Worm (Caenorhabditis elegans) whole organism, L2 larva: ENCODE measurements around the gene klp-11.

Source experiments
- C34F6.9 ChIP-seq: fragments of 150-350 bp; optimal IDR thresholded peaks from 2 replicates; lab custom pipeline; 2014; ENCODE audit warnings: missing biosample characterization, missing genetic modification characterization
- F13H6.1 ChIP-seq: sonication (generic microtip); optimal IDR thresholded peaks from 2 replicates; lab custom pipeline; 2016; ENCODE audit warnings: missing genetic modification characterization, missing compliant biosample characterization
- R02D3.7 ChIP-seq: fragments of 150-350 bp; optimal IDR thresholded peaks from 2 replicates; lab custom pipeline; 2014; ENCODE audit warnings: missing biosample characterization, missing genetic modification characterization
- Y55F3AM.14 ChIP-seq: fragments of 200-800 bp; sonication (Bioruptor generic); optimal IDR thresholded peaks from 2 replicates; lab custom pipeline; 2018; ENCODE audit warnings: mild to moderate bottlenecking, missing genetic modification characterization, missing compliant biosample characterization
- ZK546.5 ChIP-seq: sonication (generic microtip); optimal IDR thresholded peaks from 2 replicates; lab custom pipeline; 2017; ENCODE audit warnings: missing biosample characterization, missing genetic modification characterization
- alr-1 ChIP-seq: fragments of 150-350 bp; optimal IDR thresholded peaks from 2 replicates; lab custom pipeline; 2014; ENCODE audit warnings: missing biosample characterization, missing genetic modification characterization
- aly-2 ChIP-seq: fragments of 150-350 bp; optimal IDR thresholded peaks from 2 replicates; lab custom pipeline; 2014; ENCODE audit warnings: missing biosample characterization, missing genetic modification characterization
- ama-1 ChIP-seq: fragments of 150-350 bp; optimal IDR thresholded peaks from 2 replicates; lab custom pipeline; 2018; ENCODE audit warnings: inconsistent platforms
- blmp-1 ChIP-seq: sonication (generic microtip); optimal IDR thresholded peaks from 2 replicates; lab custom pipeline; 2017; ENCODE audit warnings: missing genetic modification characterization, mild to moderate bottlenecking, missing compliant biosample characterization, antibody characterized with exemption, moderate library complexity; ENCODE audit not compliant: insufficient read depth
- ceh-16 ChIP-seq: fragments of 150-350 bp; optimal IDR thresholded peaks from 2 replicates; lab custom pipeline; 2014; ENCODE audit warnings: missing biosample characterization, missing genetic modification characterization
- ceh-82 ChIP-seq: fragments of 150-350 bp; optimal IDR thresholded peaks from 2 replicates; lab custom pipeline; 2014; ENCODE audit warnings: missing biosample characterization, missing genetic modification characterization
- crh-2 ChIP-seq: sonication (generic microtip); optimal IDR thresholded peaks from 2 replicates; lab custom pipeline; 2017; ENCODE audit warnings: missing biosample characterization, missing genetic modification characterization
- dmd-4 ChIP-seq: sonication (generic microtip); optimal IDR thresholded peaks from 2 replicates; lab custom pipeline; 2017; ENCODE audit warnings: missing biosample characterization, missing genetic modification characterization
- egl-27 ChIP-seq: sonication (generic microtip); optimal IDR thresholded peaks from 3 replicates; lab custom pipeline; 2017; ENCODE audit warnings: missing biosample characterization, missing genetic modification reagents, missing genetic modification characterization
- elt-1 ChIP-seq: fragments of 150-350 bp; optimal IDR thresholded peaks from 2 replicates; lab custom pipeline; 2014; ENCODE audit warnings: missing biosample characterization, missing genetic modification characterization
- elt-3 ChIP-seq: sonication (generic microtip); optimal IDR thresholded peaks from 2 replicates; lab custom pipeline; 2017; ENCODE audit warnings: missing biosample characterization, missing genetic modification characterization
- fos-1 ChIP-seq: fragments of 150-350 bp; optimal IDR thresholded peaks from 2 replicates; lab custom pipeline; 2014; ENCODE audit warnings: missing biosample characterization, missing genetic modification characterization
- gmeb-1 ChIP-seq: fragments of 150-350 bp; optimal IDR thresholded peaks from 2 replicates; lab custom pipeline; 2014; ENCODE audit warnings: missing biosample characterization, missing genetic modification characterization
- lin-11 ChIP-seq: fragments of 150-350 bp; sonication (generic microtip); optimal IDR thresholded peaks from 2 replicates; lab custom pipeline; 2014; ENCODE audit warnings: missing biosample characterization, missing genetic modification characterization, inconsistent platforms, mixed read lengths
- lin-13 ChIP-seq: fragments of 150-350 bp; optimal IDR thresholded peaks from 2 replicates; lab custom pipeline; 2014; ENCODE audit warnings: missing biosample characterization, missing genetic modification reagents, missing genetic modification characterization
- lin-39 ChIP-seq: fragments of 150-350 bp; optimal IDR thresholded peaks from 2 replicates; lab custom pipeline; 2014; ENCODE audit warnings: missing biosample characterization, missing genetic modification reagents, missing genetic modification characterization
- lsy-2 ChIP-seq, 2 experiments: fragments of 150-350 bp in 1 of 2; sonication (generic microtip) in 1 of 2; optimal IDR thresholded peaks; 2 replicates each; lab custom pipeline; 2014 to 2017; ENCODE audit warnings: missing biosample characterization in 2 of 2, missing genetic modification characterization in 2 of 2
- mab-5 ChIP-seq: fragments of 150-350 bp; optimal IDR thresholded peaks from 2 replicates; lab custom pipeline; 2014; ENCODE audit warnings: missing biosample characterization, missing genetic modification characterization
- mbf-1 ChIP-seq: sonication (generic microtip); optimal IDR thresholded peaks from 2 replicates; lab custom pipeline; 2017; ENCODE audit warnings: missing biosample characterization, missing genetic modification characterization
- mdl-1 ChIP-seq, 2 experiments: fragments of 150-350 bp in 1 of 2; sonication (generic microtip) in 1 of 2; optimal IDR thresholded peaks; 2 replicates each; lab custom pipeline; 2017; ENCODE audit warnings: missing biosample characterization in 2 of 2, missing genetic modification characterization in 2 of 2
- nhr-10 ChIP-seq: sonication (generic microtip); optimal IDR thresholded peaks from 2 replicates; lab custom pipeline; 2017; ENCODE audit warnings: missing biosample characterization, missing genetic modification characterization
- nhr-11 ChIP-seq: fragments of 150-350 bp; optimal IDR thresholded peaks from 2 replicates; lab custom pipeline; 2014; ENCODE audit warnings: missing biosample characterization, missing genetic modification characterization
- nhr-12 ChIP-seq: fragments of 150-350 bp; optimal IDR thresholded peaks from 2 replicates; lab custom pipeline; 2014; ENCODE audit warnings: missing biosample characterization, missing genetic modification characterization
- nhr-129 ChIP-seq: fragments of 150-350 bp; optimal IDR thresholded peaks from 2 replicates; lab custom pipeline; 2014; ENCODE audit warnings: missing biosample characterization, missing genetic modification characterization
- nhr-21 ChIP-seq: fragments of 150-350 bp; optimal IDR thresholded peaks from 2 replicates; lab custom pipeline; 2014; ENCODE audit warnings: missing biosample characterization, missing genetic modification characterization
- nhr-23 ChIP-seq: fragments of 150-350 bp; optimal IDR thresholded peaks from 2 replicates; lab custom pipeline; 2014; ENCODE audit warnings: missing biosample characterization, missing genetic modification reagents, missing genetic modification characterization
- nhr-237 ChIP-seq: fragments of 150-350 bp; optimal IDR thresholded peaks from 2 replicates; lab custom pipeline; 2014; ENCODE audit warnings: missing biosample characterization, missing genetic modification characterization
- nhr-25 ChIP-seq: fragments of 150-350 bp; sonication (generic microtip); optimal IDR thresholded peaks from 3 replicates; lab custom pipeline; 2014; ENCODE audit warnings: missing biosample characterization, missing genetic modification characterization
- nhr-6 ChIP-seq: fragments of 150-350 bp; optimal IDR thresholded peaks from 2 replicates; lab custom pipeline; 2014; ENCODE audit warnings: missing biosample characterization, missing genetic modification characterization
- nhr-77 ChIP-seq: fragments of 150-350 bp; optimal IDR thresholded peaks from 2 replicates; lab custom pipeline; 2014; ENCODE audit warnings: missing biosample characterization, missing genetic modification characterization
- peb-1 ChIP-seq: fragments of 150-350 bp; optimal IDR thresholded peaks from 2 replicates; lab custom pipeline; 2014; ENCODE audit warnings: missing biosample characterization, missing genetic modification characterization
- sem-4 ChIP-seq: fragments of 150-350 bp; optimal IDR thresholded peaks from 2 replicates; lab custom pipeline; 2014; ENCODE audit warnings: missing biosample characterization, missing genetic modification reagents, missing genetic modification characterization
- skn-1 ChIP-seq: sonication (generic microtip); optimal IDR thresholded peaks from 2 replicates; lab custom pipeline; 2017; ENCODE audit warnings: missing biosample characterization, missing genetic modification characterization
- sma-3 ChIP-seq: sonication (generic microtip); optimal IDR thresholded peaks from 2 replicates; lab custom pipeline; 2016; ENCODE audit warnings: missing genetic modification reagents, missing genetic modification characterization, missing compliant biosample characterization
- sma-9 ChIP-seq, 2 experiments: fragments of 150-350 bp in 1 of 2; sonication (generic microtip) in 1 of 2; optimal IDR thresholded peaks; 2 replicates each; lab custom pipeline; 2014 to 2016; ENCODE audit warnings: missing genetic modification characterization in 2 of 2, mild to moderate bottlenecking in 1 of 2, missing biosample characterization in 1 of 2, missing compliant biosample characterization in 1 of 2, missing genetic modification reagents in 1 of 2, moderate library complexity in 1 of 2
- snpc-4 ChIP-seq: fragments of 150-350 bp; optimal IDR thresholded peaks from 2 replicates; lab custom pipeline; 2014; ENCODE audit warnings: missing biosample characterization, missing genetic modification characterization
- unc-39 ChIP-seq: fragments of 150-350 bp; optimal IDR thresholded peaks from 2 replicates; lab custom pipeline; 2014; ENCODE audit warnings: missing biosample characterization, missing genetic modification characterization
- unc-55 ChIP-seq: fragments of 150-350 bp; sonication (generic microtip); optimal IDR thresholded peaks from 3 replicates; lab custom pipeline; 2014; ENCODE audit warnings: missing biosample characterization, missing genetic modification reagents, missing genetic modification characterization
- unc-62 ChIP-seq: fragments of 150-350 bp; optimal IDR thresholded peaks from 2 replicates; lab custom pipeline; 2014; ENCODE audit warnings: missing biosample characterization, missing genetic modification reagents, missing genetic modification characterization
- zag-1 ChIP-seq: fragments of 150-350 bp; optimal IDR thresholded peaks from 2 replicates; lab custom pipeline; 2014; ENCODE audit warnings: missing biosample characterization, missing genetic modification characterization
- ztf-1 ChIP-seq: fragments of 200-800 bp; sonication (Bioruptor generic); conservative IDR thresholded peaks from 2 replicates; pipeline ENCODE4 v1.3.6; 2022; ENCODE audit warnings: missing genetic modification characterization, missing compliant biosample characterization
- ztf-11 ChIP-seq: sonication (generic microtip); optimal IDR thresholded peaks from 2 replicates; lab custom pipeline; 2017; ENCODE audit warnings: missing biosample characterization, missing genetic modification characterization
- ztf-4 ChIP-seq: fragments of 150-350 bp; optimal IDR thresholded peaks from 2 replicates; lab custom pipeline; 2014; ENCODE audit warnings: missing biosample characterization, missing genetic modification characterization

The klp-11 gene

ce11 chrIV:8793223-8793622, 31.4 kb upstream of the klp-11 start:
- TF ChIP-seq nhr-6 (tag; lab: Kevin White, UChicago): no peak
- no peak for TF ChIP-seq R02D3.7 (tag; lab: Kevin White, UChicago)
- TF ChIP-seq crh-2 (tag; lab: Kevin White, UChicago): no peak
- TF ChIP-seq ama-1 (lab: Kevin White, UChicago): no peak
- no peak for TF ChIP-seq alr-1
- TF ChIP-seq mdl-1 (tag; optimal IDR thresholded peaks at IDR 0.05; lab: Kevin White, UChicago): no peak
- peak; percentile 92 for TF ChIP-seq fos-1
- TF ChIP-seq C34F6.9 (tag; lab: Kevin White, UChicago): no peak
- TF ChIP-seq sma-9 (GFP tag; optimal IDR thresholded peaks at IDR 0.05; lab: Kevin White, UChicago): peak; percentile 79
- TF ChIP-seq sma-9 (tag; optimal IDR thresholded peaks at IDR 0.05; lab: Kevin White, UChicago): no peak
- TF ChIP-seq lin-13 (GFP tag; lab: Kevin White, UChicago): no peak
- no peak for TF ChIP-seq lin-11 (tag; lab: Kevin White, UChicago)
- TF ChIP-seq unc-55 (GFP tag; lab: Kevin White, UChicago): no peak
- TF ChIP-seq nhr-23 (tag; lab: Kevin White, UChicago): no peak
- peak; percentile 57 for TF ChIP-seq nhr-25
- TF ChIP-seq mab-5 (tag; lab: Kevin White, UChicago): no peak
- TF ChIP-seq peb-1 (tag; lab: Kevin White, UChicago): no peak
- no peak for TF ChIP-seq snpc-4 (tag; lab: Kevin White, UChicago)
- peak; percentile 38 for TF ChIP-seq Y55F3AM.14 (GFP tag; lab: Kevin White, UChicago)
- TF ChIP-seq egl-27 (tag; lab: Kevin White, UChicago): peak; percentile 61
- no peak for TF ChIP-seq nhr-129
- no peak for TF ChIP-seq ztf-11 (tag; lab: Kevin White, UChicago)
- peak; percentile 77 for TF ChIP-seq nhr-21 (tag; lab: Kevin White, UChicago)
- peak; percentile 42 for TF ChIP-seq sem-4 (tag; lab: Kevin White, UChicago)
- no peak for TF ChIP-seq nhr-10 (tag; lab: Kevin White, UChicago)
- no peak for TF ChIP-seq nhr-77
- no peak for TF ChIP-seq ceh-82 (tag; lab: Kevin White, UChicago)
- no peak for TF ChIP-seq lsy-2 (tag; optimal IDR thresholded peaks at IDR 0.05; lab: Kevin White, UChicago)
- no peak for TF ChIP-seq gmeb-1 (tag; lab: Kevin White, UChicago)
- no peak for TF ChIP-seq elt-3 (tag; lab: Kevin White, UChicago)
- peak; percentile 8 for TF ChIP-seq F13H6.1 (tag; lab: Kevin White, UChicago)
- TF ChIP-seq ceh-16 (tag; lab: Kevin White, UChicago): no peak
- TF ChIP-seq nhr-12 (tag; lab: Kevin White, UChicago): no peak
- TF ChIP-seq mbf-1 (tag; lab: Kevin White, UChicago): no peak
- TF ChIP-seq unc-62: no peak
- no peak for TF ChIP-seq skn-1 (tag; lab: Kevin White, UChicago)
- TF ChIP-seq blmp-1 (tag; lab: Kevin White, UChicago): peak; percentile 74
- no peak for TF ChIP-seq lin-39 (tag; lab: Kevin White, UChicago)
- TF ChIP-seq dmd-4: no peak
- no peak for TF ChIP-seq aly-2
- no peak for TF ChIP-seq nhr-237
- no peak for TF ChIP-seq zag-1 (tag; lab: Kevin White, UChicago)
- TF ChIP-seq ztf-1 (GFP tag; lab: Robert Waterston, UW): no peak
- TF ChIP-seq elt-1 (tag; lab: Kevin White, UChicago): no peak
- TF ChIP-seq ZK546.5: no peak
- TF ChIP-seq sma-3 (GFP tag; lab: Kevin White, UChicago): peak; percentile 68
- no peak for TF ChIP-seq unc-39 (tag; lab: Kevin White, UChicago)
- no peak for TF ChIP-seq ztf-4 (tag; lab: Kevin White, UChicago)
- no peak for TF ChIP-seq nhr-11
